Worm (Caenorhabditis elegans): ENCODE results near the gene sox-2.

sox-2 gene

DNA sequence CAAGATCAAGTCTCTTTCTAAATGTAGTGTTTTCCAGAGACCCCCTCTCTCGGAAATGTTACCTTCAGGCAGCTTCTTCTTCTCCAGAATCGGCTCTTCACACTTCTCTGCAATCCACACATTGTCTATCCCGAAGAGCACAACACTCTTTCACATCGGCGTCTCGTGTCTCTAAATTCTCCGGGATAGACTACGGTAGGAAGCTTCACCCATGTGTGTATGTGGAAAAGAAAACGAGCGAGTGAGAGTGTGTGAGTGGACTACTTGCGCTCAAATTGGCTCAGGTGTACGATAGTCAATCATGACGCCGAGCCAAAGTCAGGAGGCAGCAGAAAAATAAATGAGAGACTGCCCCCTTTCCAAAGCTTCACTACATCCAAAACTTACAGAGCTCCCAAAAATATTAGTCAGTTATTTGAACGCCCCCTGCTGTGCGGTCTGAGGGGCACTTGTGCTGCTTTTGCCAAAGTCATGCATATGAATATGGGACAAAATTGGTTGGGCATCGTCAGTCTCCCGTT is 6.3 kb downstream of the sox-2 start:
- TF ChIP-seq unc-62 (GFP tag; optimal IDR thresholded peaks at IDR 0.05), result no peak

- TF ChIP-seq unc-62 (GFP tag; optimal IDR thresholded peaks at IDR 0.05), result no peak
Observed at ce11 chrX:7455960-7456359, 7.6 kb downstream of the sox-2 start.

DNA sequence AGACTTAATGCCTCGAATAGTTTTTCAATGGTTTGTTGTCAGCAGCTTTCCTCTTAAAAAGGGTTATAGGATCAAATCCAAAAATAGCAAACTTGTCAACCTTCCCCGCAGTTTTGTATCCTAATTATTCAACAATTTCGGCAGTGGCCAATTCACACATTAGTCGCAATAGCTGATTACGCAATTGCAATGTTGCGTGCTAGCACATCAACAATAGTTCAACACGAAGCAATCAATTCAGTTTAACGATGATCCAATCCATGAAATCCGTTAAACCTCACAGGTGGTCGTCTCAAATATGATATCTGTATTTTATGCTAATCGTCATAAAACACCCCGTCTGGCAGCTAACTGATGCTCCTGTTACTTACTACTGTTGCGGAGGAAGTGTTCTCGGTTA is 10.9 kb downstream of the sox-2 start:
- TF ChIP-seq unc-62 (GFP tag; optimal IDR thresholded peaks at IDR 0.05), result no peak

ce11 chrX:7447340-7447739 is 16.2 kb downstream of the sox-2 start:
- TF ChIP-seq unc-62 (GFP tag; optimal IDR thresholded peaks at IDR 0.05), result no peak

DNA sequence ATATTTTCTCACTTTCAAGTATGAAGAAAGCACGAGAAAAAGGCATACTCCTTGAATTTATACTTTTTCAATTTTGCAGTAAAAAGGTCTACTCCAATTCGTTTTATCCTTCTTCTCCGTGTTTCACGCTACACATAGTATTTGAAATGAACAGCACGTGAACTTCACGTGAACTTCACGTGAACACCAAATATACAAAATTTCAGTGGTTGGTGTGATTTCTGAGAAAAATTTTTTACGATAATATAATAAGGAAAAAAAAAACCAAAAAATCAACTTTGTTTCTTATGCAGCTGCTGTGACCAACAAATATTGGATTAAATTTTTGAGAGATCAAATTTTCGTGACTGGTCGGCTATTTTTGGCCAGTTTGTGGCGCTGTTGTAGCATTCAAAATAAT is 17.1 kb downstream of the sox-2 start:
- no peak for TF ChIP-seq unc-62 (GFP tag; optimal IDR thresholded peaks at IDR 0.05)

- no peak for TF ChIP-seq unc-62 (GFP tag; optimal IDR thresholded peaks at IDR 0.05)
Observed at ce11 chrX:7445734-7446133, 17.8 kb downstream of the sox-2 start.

ce11 chrX:7442477-7442876 is 21.1 kb downstream of the sox-2 start, which contains the start of gene acl-12:
acl-12 (minus strand) TSS chrX:7442577.
- no peak for TF ChIP-seq unc-62 (GFP tag; optimal IDR thresholded peaks at IDR 0.05)

- no peak for TF ChIP-seq unc-62 (GFP tag; optimal IDR thresholded peaks at IDR 0.05)
Observed at ce11 chrX:7440102-7440501, 23.4 kb downstream of the sox-2 start.

ce11 chrX:7437949-7438348 is 25.6 kb downstream of the sox-2 start, which contains the start of gene C01C10.2:
C01C10.2 (minus strand) TSS chrX:7438118.
- TF ChIP-seq unc-62 (GFP tag; optimal IDR thresholded peaks at IDR 0.05), result no peak

DNA sequence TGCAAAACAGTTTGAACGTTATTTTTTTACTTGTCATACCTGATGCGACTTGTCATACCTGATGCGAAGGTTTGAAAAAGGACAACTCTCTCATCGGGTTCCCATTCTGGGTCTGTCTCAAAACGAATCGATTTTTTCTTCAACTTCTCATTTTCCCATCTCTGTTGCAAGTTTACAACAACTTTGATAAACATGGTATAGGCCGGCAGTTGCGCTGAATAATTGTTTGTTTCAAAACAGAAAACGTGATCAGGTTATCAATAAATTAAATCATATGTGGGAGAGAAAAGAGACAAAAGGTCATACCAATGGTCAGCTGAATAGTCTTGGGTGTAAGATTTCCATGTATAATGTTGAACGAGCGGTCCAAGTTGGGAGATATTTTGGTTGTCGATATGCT is 26.6 kb downstream of the sox-2 start:
- no peak for TF ChIP-seq unc-62 (GFP tag; optimal IDR thresholded peaks at IDR 0.05)

- TF ChIP-seq unc-62 (GFP tag; optimal IDR thresholded peaks at IDR 0.05), result no peak
Observed at ce11 chrX:7433269-7433668, 30.3 kb downstream of the sox-2 start, which contains the start of gene clc-5. clc-5 (plus strand) TSS chrX:7433569.

DNA sequence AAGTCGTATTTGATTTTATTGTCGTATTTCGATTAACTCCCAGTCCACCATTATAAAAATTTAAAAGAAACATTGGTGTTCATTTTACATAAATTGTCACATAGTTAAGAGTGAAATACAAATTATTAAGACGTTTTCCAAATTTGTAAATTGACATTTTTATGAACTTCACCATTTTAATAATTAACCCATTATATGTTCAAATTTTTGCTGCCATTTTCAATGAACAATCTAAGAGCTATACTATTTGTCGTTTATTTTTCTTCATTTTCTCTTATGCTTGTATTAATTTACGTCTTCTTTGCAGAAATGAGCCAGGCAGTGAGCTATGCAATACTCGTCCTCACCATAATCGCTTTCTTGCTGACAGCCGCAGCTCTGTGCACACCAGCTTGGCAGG is 32.4 kb downstream of the sox-2 start, which contains the start of gene clc-2:
clc-2 (plus strand) TSS at position 301 of the 400 bp plus-strand sequence.
- TF ChIP-seq unc-62 (GFP tag; optimal IDR thresholded peaks at IDR 0.05), result no peak

- TF ChIP-seq unc-62 (GFP tag; optimal IDR thresholded peaks at IDR 0.05), result no peak
Observed at ce11 chrX:7430483-7430882, 33.1 kb downstream of the sox-2 start.

ce11 chrX:7424813-7425212 is 38.7 kb downstream of the sox-2 start, which contains the start of gene mnm-2:
mnm-2 (minus strand) TSS chrX:7424913.
- TF ChIP-seq unc-62 (GFP tag; optimal IDR thresholded peaks at IDR 0.05), result no peak

DNA sequence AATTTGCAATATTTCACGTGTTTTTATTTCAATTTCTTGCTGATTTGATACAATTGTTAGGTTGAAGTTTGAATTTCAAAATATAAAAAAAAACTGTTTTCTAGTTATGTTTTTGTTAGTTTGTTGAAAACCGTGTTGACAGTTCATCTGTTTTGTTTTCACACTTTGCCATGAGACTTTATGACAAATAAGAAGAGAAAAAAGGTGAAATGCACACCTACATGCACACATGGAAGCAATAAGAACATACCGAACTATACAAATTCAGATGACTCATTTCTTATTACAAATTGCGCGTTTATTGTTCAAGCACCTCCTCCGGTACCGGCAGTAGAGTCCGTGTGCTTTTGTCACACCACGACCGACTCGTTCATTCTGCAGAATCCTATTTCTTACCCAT is 43.0 kb downstream of the sox-2 start, which contains the start of gene C10A4.9:
C10A4.9 (plus strand) TSS at position 301 of the 400 bp plus-strand sequence.
- TF ChIP-seq unc-62 (GFP tag; optimal IDR thresholded peaks at IDR 0.05), result no peak

ce11 chrX:7416082-7416481 is 47.5 kb downstream of the sox-2 start, which contains the start of gene C10A4.1:
C10A4.1 (plus strand) TSS chrX:7416382.
- TF ChIP-seq unc-62 (GFP tag; optimal IDR thresholded peaks at IDR 0.05), result no peak

DNA sequence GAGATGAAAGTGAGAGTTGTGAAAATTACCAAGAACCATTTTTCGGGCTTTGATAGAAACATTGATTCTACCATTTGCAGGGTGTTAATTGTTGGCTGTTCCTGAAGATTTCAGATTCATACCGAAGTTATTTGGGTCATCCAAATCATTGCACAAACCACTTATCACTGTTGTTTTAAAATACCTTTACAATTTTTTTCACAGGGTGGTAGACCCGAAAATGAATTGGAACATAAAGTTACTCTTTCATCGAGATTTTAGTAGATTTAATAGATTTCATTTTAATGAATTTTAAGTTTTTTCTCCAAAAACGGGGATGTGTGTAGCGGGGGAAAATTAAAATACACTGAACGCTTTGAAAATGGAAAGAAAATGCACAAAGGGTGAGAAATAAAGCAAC is 48.1 kb downstream of the sox-2 start, which contains the start of gene C10A4.7:
C10A4.7 (minus strand) TSS at position 101 of the 400 bp plus-strand sequence.
- no peak for TF ChIP-seq unc-62 (GFP tag; optimal IDR thresholded peaks at IDR 0.05)

DNA sequence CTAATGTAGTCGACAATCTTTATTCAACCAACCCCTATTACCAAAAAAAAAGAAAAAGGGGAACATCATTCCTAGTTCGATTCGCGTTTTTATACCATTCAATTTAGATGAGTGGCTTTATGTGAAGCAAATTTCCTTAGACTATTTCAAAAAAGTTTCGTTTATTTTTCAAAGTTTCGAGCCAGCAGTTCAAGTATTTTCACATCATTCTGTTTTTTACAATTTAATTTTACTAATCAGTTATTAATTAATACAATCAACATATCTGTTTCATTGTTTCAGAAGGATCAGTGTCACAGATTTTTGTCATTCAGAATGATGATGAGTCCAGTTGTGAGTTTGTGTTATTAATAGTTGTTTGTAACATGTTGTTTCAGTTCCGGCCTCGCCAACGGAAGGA is 53.6 kb downstream of the sox-2 start, which contains the start of gene C10A4.2:
C10A4.2 (plus strand) TSS at position 301 of the 400 bp plus-strand sequence.
- no peak for TF ChIP-seq unc-62 (GFP tag; optimal IDR thresholded peaks at IDR 0.05)

All from whole organism, dauer.